Worm (Caenorhabditis elegans) whole organism, young adult: ENCODE results near the gene cah-3.

ENCODE experiments used
- F57A8.1 ChIP-seq: fragments of 200-800 bp; sonication (Bioruptor generic); optimal IDR thresholded peaks from 2 replicates; lab custom pipeline; 2018; ENCODE audit warnings: mild to moderate bottlenecking, missing genetic modification characterization, moderate library complexity, missing compliant biosample characterization
- nfya-1 ChIP-seq: sonication (generic microtip); optimal IDR thresholded peaks from 2 replicates; lab custom pipeline; 2017; ENCODE audit warnings: antibody characterized with exemption, missing compliant biosample characterization, missing genetic modification characterization, borderline replicate concordance; ENCODE audit not compliant: insufficient read depth

DNA sequence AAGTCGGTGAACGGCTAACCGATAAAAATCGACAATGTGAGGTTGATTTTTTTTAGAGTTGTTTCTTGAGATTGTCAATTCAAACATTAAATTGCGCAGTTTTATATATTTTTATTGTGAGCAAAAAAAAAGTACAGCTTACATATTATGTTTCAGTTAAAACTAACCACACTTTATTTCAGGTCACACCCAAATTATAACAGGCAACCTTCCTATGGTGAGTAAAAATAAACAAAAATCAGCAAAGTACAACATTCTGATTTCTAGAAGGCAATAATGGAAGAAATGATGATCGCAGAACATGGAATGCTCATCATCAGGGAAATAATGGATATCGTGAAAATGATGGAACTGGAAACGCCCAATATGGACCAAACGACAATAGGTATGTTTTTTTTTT, 7.3 kb downstream of the cah-3 start, which contains the start of gene K05G3.2:
- no peak for TF ChIP-seq F57A8.1 (GFP tag; lab: Kevin White, UChicago)
- no peak for TF ChIP-seq nfya-1
